Fruit fly (Drosophila melanogaster) whole organism, embryonic: ENCODE results near the gene Naa80.

Experiments
- Asciz ChIP-seq: fragments of 200-800 bp; sonication (Bioruptor generic); optimal IDR thresholded peaks from 2 replicates; lab custom pipeline; 2017; ENCODE audit warnings: missing biosample characterization, mild to moderate bottlenecking, missing genetic modification characterization, missing genetic modification reagents
- Bdp1 ChIP-seq: fragments of 200-800 bp; sonication (Bioruptor generic); optimal IDR thresholded peaks from 3 replicates; lab custom pipeline; 2016; ENCODE audit warnings: missing biosample characterization, missing genetic modification characterization
- Bteb2 ChIP-seq: fragments of 200-800 bp; sonication (Bioruptor generic); optimal IDR thresholded peaks from 2 replicates; lab custom pipeline; 2016; ENCODE audit warnings: missing biosample characterization, missing genetic modification characterization
- CG10321 ChIP-seq: fragments of 200-800 bp; sonication (Bioruptor generic); IDR thresholded peaks from 2 replicates; pipeline ENCODE4 v1.3.6; 2022; ENCODE audit warnings: missing biosample characterization, missing genetic modification characterization
- CG10431 ChIP-seq: fragments of 200-800 bp; sonication (Bioruptor generic); optimal IDR thresholded peaks from 3 replicates; lab custom pipeline; 2018; ENCODE audit warnings: missing biosample characterization, mild to moderate bottlenecking, missing genetic modification characterization
- CG10959 ChIP-seq: fragments of 200-800 bp; sonication (Bioruptor generic); IDR thresholded peaks from 2 replicates; pipeline ENCODE4 v1.3.6; 2022; ENCODE audit warnings: missing biosample characterization, missing genetic modification characterization
- CG12391 ChIP-seq: fragments of 200-800 bp; sonication (Bioruptor generic); optimal IDR thresholded peaks from 3 replicates; lab custom pipeline; 2018; ENCODE audit warnings: missing biosample characterization, mild to moderate bottlenecking, missing genetic modification characterization, moderate library complexity
- CG13123 ChIP-seq: fragments of 200-800 bp; sonication (Bioruptor generic); optimal IDR thresholded peaks from 2 replicates; lab custom pipeline; 2016; ENCODE audit warnings: missing biosample characterization, missing genetic modification characterization
- CG14441 ChIP-seq: fragments of 200-800 bp; sonication (Bioruptor generic); IDR thresholded peaks from 2 replicates; pipeline ENCODE4 v1.3.6; 2022; ENCODE audit warnings: missing biosample characterization, missing genetic modification characterization
- CG15514 ChIP-seq: fragments of 200-800 bp; sonication (Bioruptor generic); optimal IDR thresholded peaks from 3 replicates; lab custom pipeline; 2017; ENCODE audit warnings: missing biosample characterization, missing genetic modification characterization, mild to moderate bottlenecking, moderate library complexity, missing genetic modification reagents
- CG1832 ChIP-seq: fragments of 200-800 bp; sonication (Bioruptor generic); optimal IDR thresholded peaks from 2 replicates; lab custom pipeline; 2017; ENCODE audit warnings: missing biosample characterization, mild to moderate bottlenecking, missing genetic modification characterization, inconsistent platforms
- CG2202 ChIP-seq: fragments of 200-800 bp; sonication (Bioruptor generic); optimal IDR thresholded peaks from 2 replicates; lab custom pipeline; 2018; ENCODE audit warnings: missing biosample characterization, mild to moderate bottlenecking, missing genetic modification characterization
- CG30020 ChIP-seq: fragments of 200-800 bp; optimal IDR thresholded peaks from 2 replicates; lab custom pipeline; 2019; ENCODE audit warnings: missing biosample characterization, mild to moderate bottlenecking, missing genetic modification characterization, moderate library complexity
- CG31365 ChIP-seq: fragments of 200-800 bp; sonication (Bioruptor generic); optimal IDR thresholded peaks from 2 replicates; lab custom pipeline; 2018; ENCODE audit warnings: missing biosample characterization, mild to moderate bottlenecking, missing genetic modification characterization
- CG4328 ChIP-seq: fragments of 200-800 bp; sonication (Bioruptor generic); optimal IDR thresholded peaks from 3 replicates; lab custom pipeline; 2017; ENCODE audit warnings: missing biosample characterization, missing genetic modification reagents, missing genetic modification characterization
- CG6272 ChIP-seq: fragments of 200-800 bp; sonication (Bioruptor generic); IDR thresholded peaks from 2 replicates; pipeline ENCODE4 v1.3.6; 2022; ENCODE audit warnings: missing biosample characterization, missing genetic modification characterization
- CG7928 ChIP-seq: fragments of 200-800 bp; sonication (Bioruptor generic); optimal IDR thresholded peaks from 2 replicates; lab custom pipeline; 2017; ENCODE audit warnings: missing biosample characterization, mild to moderate bottlenecking, missing genetic modification characterization
- CG8281 ChIP-seq: fragments of 200-800 bp; sonication (Bioruptor generic); optimal IDR thresholded peaks from 2 replicates; lab custom pipeline; 2018; ENCODE audit warnings: missing biosample characterization, mild to moderate bottlenecking, missing genetic modification characterization, moderate library complexity
- CG8290 ChIP-seq, 3 experiments: fragments of 200-800 bp; sonication (Bioruptor generic); optimal IDR thresholded peaks; 2 replicates each; lab custom pipeline; 2016 to 2019; ENCODE audit warnings: missing biosample characterization in 3 of 3, missing genetic modification characterization in 3 of 3, mild to moderate bottlenecking in 2 of 3, moderate library complexity in 1 of 3
- CG9727 ChIP-seq: fragments of 200-800 bp; sonication (Bioruptor generic); optimal IDR thresholded peaks from 3 replicates; lab custom pipeline; 2017; ENCODE audit warnings: missing biosample characterization, mild to moderate bottlenecking, missing genetic modification characterization
- Dbx ChIP-seq: fragments of 200-800 bp; sonication (Bioruptor generic); IDR thresholded peaks from 3 replicates; pipeline ENCODE4 v1.3.6; 2022; ENCODE audit warnings: missing biosample characterization, missing genetic modification characterization
- H15 ChIP-seq: fragments of 200-800 bp; sonication (Bioruptor generic); IDR thresholded peaks from 3 replicates; pipeline ENCODE4 v1.3.6; 2022; ENCODE audit warnings: missing biosample characterization, missing genetic modification characterization
- HLH54F ChIP-seq: fragments of 200-800 bp; sonication (Bioruptor generic); optimal IDR thresholded peaks from 3 replicates; lab custom pipeline; 2016; ENCODE audit warnings: missing biosample characterization, missing genetic modification characterization
- MESR4 ChIP-seq: fragments of 200-800 bp; sonication (Bioruptor generic); optimal IDR thresholded peaks from 2 replicates; lab custom pipeline; 2018; ENCODE audit warnings: missing biosample characterization, mild to moderate bottlenecking, missing genetic modification characterization, moderate library complexity
- Mad ChIP-seq: fragments of 200-800 bp; sonication (Bioruptor generic); optimal IDR thresholded peaks from 2 replicates; lab custom pipeline; 2016; ENCODE audit warnings: missing biosample characterization, missing genetic modification characterization
- Ptx1 ChIP-seq: fragments of 200-800 bp; sonication (Bioruptor generic); IDR thresholded peaks from 2 replicates; pipeline ENCODE4 v1.3.6; 2022; ENCODE audit warnings: missing biosample characterization, missing genetic modification characterization
- Spps ChIP-seq: fragments of 200-800 bp; sonication (Bioruptor generic); optimal IDR thresholded peaks from 2 replicates; lab custom pipeline; 2018; ENCODE audit warnings: missing biosample characterization, mild to moderate bottlenecking, missing genetic modification characterization
- Ssrp ChIP-seq: fragments of 200-800 bp; sonication (Bioruptor generic); optimal IDR thresholded peaks from 2 replicates; lab custom pipeline; 2018; ENCODE audit warnings: missing biosample characterization, mild to moderate bottlenecking, missing genetic modification characterization, moderate library complexity
- abd-A ChIP-seq: fragments of 200-800 bp; sonication (Bioruptor generic); optimal IDR thresholded peaks from 3 replicates; lab custom pipeline; 2019; ENCODE audit warnings: missing biosample characterization, mild to moderate bottlenecking, missing genetic modification characterization, moderate library complexity
- ara ChIP-seq: fragments of 200-800 bp; sonication (Bioruptor generic); IDR thresholded peaks from 2 replicates; pipeline ENCODE4 v1.3.6; 2022; ENCODE audit warnings: missing biosample characterization, missing genetic modification characterization
- cas ChIP-seq: fragments of 200-800 bp; sonication (Bioruptor generic); IDR thresholded peaks from 2 replicates; pipeline ENCODE4 v1.3.6; 2022; ENCODE audit warnings: missing biosample characterization, missing genetic modification characterization
- chif ChIP-seq, 2 experiments: fragments of 200-800 bp; sonication (Bioruptor generic); optimal IDR thresholded peaks; 3 replicates each; lab custom pipeline; 2016; ENCODE audit warnings: missing biosample characterization in 2 of 2, missing genetic modification characterization in 2 of 2
- en ChIP-seq: fragments of 200-800 bp; sonication (Bioruptor generic); optimal IDR thresholded peaks from 2 replicates; lab custom pipeline; 2016; ENCODE audit warnings: missing biosample characterization, missing genetic modification characterization
- kah ChIP-seq: fragments of 200-800 bp; sonication (Bioruptor generic); optimal IDR thresholded peaks from 2 replicates; lab custom pipeline; 2018; ENCODE audit warnings: missing biosample characterization, mild to moderate bottlenecking, missing genetic modification characterization
- ken ChIP-seq: fragments of 200-800 bp; sonication (Bioruptor generic); IDR thresholded peaks from 3 replicates; pipeline ENCODE4 v1.3.6; 2022; ENCODE audit warnings: missing biosample characterization, missing genetic modification characterization
- klu ChIP-seq: fragments of 200-800 bp; sonication (Bioruptor generic); IDR thresholded peaks from 2 replicates; pipeline ENCODE4 v1.3.6; 2022; ENCODE audit warnings: missing biosample characterization, missing genetic modification characterization
- lola ChIP-seq, 3 experiments: fragments of >200 bp in 2 of 3; fragments of 200-800 bp in 1 of 3; sonication (Bioruptor generic) in 1 of 3; optimal IDR thresholded peaks; 2 replicates each; lab custom pipeline; 2017 to 2019; ENCODE audit warnings: missing biosample characterization in 3 of 3, missing genetic modification characterization in 3 of 3, mild to moderate bottlenecking in 1 of 3, moderate library complexity in 1 of 3
- mam ChIP-seq: fragments of 200-800 bp; sonication (Bioruptor generic); optimal IDR thresholded peaks from 3 replicates; lab custom pipeline; 2016; ENCODE audit warnings: missing biosample characterization, missing genetic modification characterization
- otp ChIP-seq: fragments of 200-800 bp; sonication (Bioruptor generic); IDR thresholded peaks from 3 replicates; pipeline ENCODE4, ENCODE4 v1.3.6; 2022; ENCODE audit warnings: missing biosample characterization, missing genetic modification characterization
- psq ChIP-seq: fragments of 200-800 bp; sonication (Bioruptor generic); optimal IDR thresholded peaks from 2 replicates; lab custom pipeline; 2017; ENCODE audit warnings: missing biosample characterization, missing genetic modification characterization
- pzg ChIP-seq: fragments of 200-800 bp; sonication (Bioruptor generic); optimal IDR thresholded peaks from 3 replicates; lab custom pipeline; 2018; ENCODE audit warnings: missing biosample characterization, mild to moderate bottlenecking, missing genetic modification characterization, moderate library complexity
- row ChIP-seq: fragments of 200-800 bp; sonication (Bioruptor generic); IDR thresholded peaks from 3 replicates; pipeline ENCODE4 v1.3.6; 2022; ENCODE audit warnings: missing biosample characterization, missing genetic modification characterization
- sens ChIP-seq: fragments of 200-800 bp; sonication (Bioruptor generic); peaks from one replicate; lab custom pipeline; 2016; ENCODE audit warnings: missing biosample characterization, missing genetic modification characterization
- shn ChIP-seq: fragments of 200-800 bp; sonication (Bioruptor generic); optimal IDR thresholded peaks from 3 replicates; lab custom pipeline; 2016; ENCODE audit warnings: missing biosample characterization, missing genetic modification characterization
- sob ChIP-seq: fragments of 200-800 bp; sonication (Bioruptor generic); IDR thresholded peaks from 2 replicates; pipeline ENCODE4 v1.3.6; 2022; ENCODE audit warnings: missing biosample characterization, missing genetic modification characterization
- sqz ChIP-seq: fragments of 200-800 bp; sonication (Bioruptor generic); optimal IDR thresholded peaks from 3 replicates; lab custom pipeline; 2018; ENCODE audit warnings: missing biosample characterization, mild to moderate bottlenecking, missing genetic modification characterization
- stwl ChIP-seq: fragments of 200-800 bp; sonication (Bioruptor generic); optimal IDR thresholded peaks from 3 replicates; lab custom pipeline; 2018; ENCODE audit warnings: missing biosample characterization, mild to moderate bottlenecking, missing genetic modification characterization, moderate library complexity
- sug ChIP-seq: fragments of 200-800 bp; optimal IDR thresholded peaks from 2 replicates; lab custom pipeline; 2019; ENCODE audit warnings: missing biosample characterization, mild to moderate bottlenecking, missing genetic modification characterization, moderate library complexity
- zen2 ChIP-seq: fragments of 200-800 bp; sonication (Bioruptor generic); IDR thresholded peaks from 3 replicates; pipeline ENCODE4 v1.3.6; 2022; ENCODE audit warnings: missing biosample characterization, missing genetic modification characterization; ENCODE audit not compliant: partially characterized antibody

Naa80 gene

dm6 chr3R:9800644-9801330, 33.2 kb downstream of the Naa80 start, which contains the start of the genes CG9467 and CG8526 (continued):
- TF ChIP-seq CG8290 (GFP tag; optimal IDR thresholded peaks at IDR 0.05; lab: Kevin White, UChicago), result peak; percentile 60
- TF ChIP-seq CG8290 (tag; optimal IDR thresholded peaks at IDR 0.05; lab: Kevin White, UChicago), result no peak
- peak; percentile 35; the same call in 1 of the 3 replicates for TF ChIP-seq ken (GFP tag; lab: Robert Waterston, UW)
- peak; percentile 82 for TF ChIP-seq CG12391 (tag; lab: Kevin White, UChicago)
- no peak for TF ChIP-seq psq (GFP tag; lab: Kevin White, UChicago)
- peak; percentile 76 for TF ChIP-seq CG7928 (GFP tag; lab: Kevin White, UChicago)
- no peak for TF ChIP-seq sens (GFP tag; lab: Kevin White, UChicago)
- peak; percentile 5 for TF ChIP-seq Mad (GFP tag; lab: Kevin White, UChicago)
- TF ChIP-seq CG1832 (GFP tag; lab: Kevin White, UChicago), result no peak
- TF ChIP-seq HLH54F (GFP tag; lab: Kevin White, UChicago), result peak; percentile 30
- no peak; the same call in 2 of the 3 replicates for TF ChIP-seq zen2 (GFP tag; lab: Robert Waterston, UW)
- peak; percentile 66 for TF ChIP-seq stwl (tag; lab: Kevin White, UChicago)
- TF ChIP-seq cas (GFP tag; lab: Robert Waterston, UW), result no peak
- no peak for TF ChIP-seq CG8281 (tag; lab: Kevin White, UChicago)
- peak; percentile 61 for TF ChIP-seq CG15514 (GFP tag; lab: Kevin White, UChicago)
- TF ChIP-seq klu, result no peak; the same call in 1 of the 2 replicates
- TF ChIP-seq CG31365 (tag; lab: Kevin White, UChicago), result no peak
- peak; percentile 59 for TF ChIP-seq mam (GFP tag; lab: Kevin White, UChicago)
- TF ChIP-seq CG2202, result no peak
- peak; percentile 97 for TF ChIP-seq row
- peak; percentile 58 for TF ChIP-seq CG14441 (GFP tag; lab: Robert Waterston, UW)
- peak; percentile 69 for TF ChIP-seq Ssrp (tag; lab: Kevin White, UChicago)
- TF ChIP-seq CG10321 (GFP tag; lab: Robert Waterston, UW), result no peak
- TF ChIP-seq CG10431 (GFP tag; lab: Kevin White, UChicago), result no peak
- TF ChIP-seq Spps, result no peak
- TF ChIP-seq abd-A (tag; lab: Kevin White, UChicago), result no peak
- peak; percentile 100 for TF ChIP-seq sug (tag; lab: Kevin White, UChicago)
- TF ChIP-seq Bteb2 (GFP tag; lab: Kevin White, UChicago), result no peak
- TF ChIP-seq sqz (GFP tag; lab: Kevin White, UChicago), result no peak
- no peak for TF ChIP-seq en (GFP tag; lab: Kevin White, UChicago)
- TF ChIP-seq CG10959 (GFP tag; lab: Robert Waterston, UW), result no peak
- 0 out of 2 replicates have a peak, but pooled peaks have one; percentile 35 for TF ChIP-seq ara (GFP tag; lab: Robert Waterston, UW)
- TF ChIP-seq kah (GFP tag; lab: Kevin White, UChicago), result no peak
- TF ChIP-seq Asciz (GFP tag; lab: Kevin White, UChicago), result no peak
- TF ChIP-seq pzg, result peak; percentile 58
- TF ChIP-seq CG30020, result peak; percentile 73
- TF ChIP-seq Dbx, result peak; percentile 70; the same call in 2 of the 3 replicates
- TF ChIP-seq CG6272 (GFP tag; lab: Robert Waterston, UW), result peak; percentile 68
- peak; percentile 67; the same call in 1 of the 2 replicates for TF ChIP-seq Ptx1 (GFP tag; lab: Robert Waterston, UW)
- 0 out of 3 replicates have a peak, but pooled peaks have one; percentile 26 for TF ChIP-seq otp (GFP tag; lab: Robert Waterston, UW)
- TF ChIP-seq chif (GFP tag; optimal IDR thresholded peaks at IDR 0.05; lab: Kevin White, UChicago), result peak in 1 of 2 experiments; percentile 20
- TF ChIP-seq H15, result peak; percentile 27; the same call in 1 of the 3 replicates
- TF ChIP-seq CG9727 (GFP tag; lab: Kevin White, UChicago), result peak; percentile 69
- no peak for TF ChIP-seq shn (GFP tag; lab: Kevin White, UChicago)
- peak in 1 of 3 experiments; percentile 74 for TF ChIP-seq lola (GFP tag; optimal IDR thresholded peaks at IDR 0.05; lab: Kevin White, UChicago)
- no peak for TF ChIP-seq CG4328
- TF ChIP-seq sob (GFP tag; lab: Robert Waterston, UW), result peak; percentile 53; the same call in 1 of the 2 replicates
- peak; percentile 86 for TF ChIP-seq MESR4 (GFP tag; lab: Kevin White, UChicago)
- no peak for TF ChIP-seq CG13123 (GFP tag; lab: Kevin White, UChicago)
- peak; percentile 15 for TF ChIP-seq Bdp1 (GFP tag; lab: Kevin White, UChicago)
